Worm (Caenorhabditis elegans): ENCODE measurements around the gene ttc-17.

Gene ttc-17

DNA sequence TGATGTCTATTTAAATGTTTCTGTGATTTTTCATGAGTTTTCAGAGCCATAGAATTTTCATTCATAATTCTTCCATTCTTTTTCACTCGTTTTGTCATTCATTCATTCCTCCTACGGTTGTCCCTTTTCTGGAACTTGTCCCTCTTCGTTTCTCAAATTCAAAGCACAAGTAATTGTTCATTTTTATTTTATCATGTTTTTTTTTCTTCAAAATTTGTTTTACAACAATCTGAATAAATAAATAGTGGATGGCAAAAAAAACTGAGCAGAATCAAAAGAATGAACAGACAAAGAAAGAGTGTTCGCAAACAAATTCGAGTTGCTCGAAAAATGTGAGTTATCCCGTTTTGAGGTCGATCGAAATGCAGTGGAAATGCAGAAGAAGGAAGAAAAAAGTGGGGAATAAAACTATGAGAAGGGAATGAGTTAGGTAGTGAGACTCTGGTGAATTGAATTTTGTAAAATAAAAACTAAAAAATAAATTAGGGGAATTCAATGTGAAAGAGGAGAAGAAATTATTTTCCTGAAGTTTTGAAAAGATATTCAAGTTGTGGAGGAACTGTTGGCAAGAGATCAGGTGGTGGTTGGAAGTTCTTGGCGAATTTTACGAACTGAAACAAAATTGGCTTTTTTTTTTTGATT, 17.3 kb upstream of the ttc-17 start (continued):
- TF ChIP-seq elt-3 (tag; optimal IDR thresholded peaks at IDR 0.05) (peak in 1 of 6 experiments; percentile 20), C04F5.9 (tag; optimal IDR thresholded peaks at IDR 0.05) (no peak), alr-1 (tag; optimal IDR thresholded peaks at IDR 0.05; ENCODE audit: borderline replicate concordance) (no peak), nhr-77 (tag; optimal IDR thresholded peaks at IDR 0.05) (no peak), ceh-8 (GFP tag; optimal IDR thresholded peaks at IDR 0.05) (no peak), dsc-1 (tag; optimal IDR thresholded peaks at IDR 0.05) (no peak), ces-1 (GFP tag; optimal IDR thresholded peaks at IDR 0.05) (no peak), tbx-2 (tag; optimal IDR thresholded peaks at IDR 0.05) (no peak), fkh-4 (tag; optimal IDR thresholded peaks at IDR 0.05; ENCODE audit: borderline replicate concordance) (no peak), aly-2 (tag; optimal IDR thresholded peaks at IDR 0.05) (peak; percentile 97), snpc-4 (tag; optimal IDR thresholded peaks at IDR 0.05) (no peak), unc-98 (GFP tag; IDR thresholded peaks at IDR 0.05) (no peak), nhr-28 (tag; optimal IDR thresholded peaks at IDR 0.05) (no peak), isw-1 (GFP tag; IDR thresholded peaks at IDR 0.05) (no peak), nhr-20 (tag; optimal IDR thresholded peaks at IDR 0.05) (peak; percentile 48), lir-3 (tag; optimal IDR thresholded peaks at IDR 0.05; ENCODE audit: poor library complexity) (no peak), aha-1 (tag; optimal IDR thresholded peaks at IDR 0.05) (no peak), nhr-237 (tag; optimal IDR thresholded peaks at IDR 0.05) (no peak), xbp-1 (tag; optimal IDR thresholded peaks at IDR 0.05) (peak; percentile 1), C16A3.4 (tag; optimal IDR thresholded peaks at IDR 0.05) (no peak), pax-3 (tag; optimal IDR thresholded peaks at IDR 0.05) (no peak), mep-1 (tag; optimal IDR thresholded peaks at IDR 0.05) (peak; percentile 72), elt-2 (tag; optimal IDR thresholded peaks at IDR 0.05) (no peak), nhr-90 (tag; optimal IDR thresholded peaks at IDR 0.05; ENCODE audit: poor library complexity) (peak; percentile 38), mab-9 (GFP tag; IDR thresholded peaks at IDR 0.05) (no peak), nhr-76 (tag; optimal IDR thresholded peaks at IDR 0.05) (no peak), hlh-17 (GFP tag; optimal IDR thresholded peaks at IDR 0.05; ENCODE audit: borderline replicate concordance) (no peak), lin-35 (GFP tag; optimal IDR thresholded peaks at IDR 0.05) (no peak), irx-1 (tag; optimal IDR thresholded peaks at IDR 0.05) (no peak), swsn-7 (tag; optimal IDR thresholded peaks at IDR 0.05) (peak; percentile 32), unc-30 (tag; optimal IDR thresholded peaks at IDR 0.05) (no peak), egl-13 (tag; optimal IDR thresholded peaks at IDR 0.05) (no peak), lin-39 (tag; optimal IDR thresholded peaks at IDR 0.05) (no peak), mef-2 (tag; optimal IDR thresholded peaks at IDR 0.05) (no peak), lin-15B (tag; optimal IDR thresholded peaks at IDR 0.05) (no peak), unc-130 (tag; optimal IDR thresholded peaks at IDR 0.05) (no peak), hpl-2 (GFP tag; optimal IDR thresholded peaks at IDR 0.05) (no peak), egl-27 (tag; optimal IDR thresholded peaks at IDR 0.05) (no peak), vab-15 (tag; optimal IDR thresholded peaks at IDR 0.05) (no peak), fkh-8 (tag; optimal IDR thresholded peaks at IDR 0.05) (no peak), dpl-1 (GFP tag; optimal IDR thresholded peaks at IDR 0.05) (no peak), tlp-1 (tag; optimal IDR thresholded peaks at IDR 0.05) (no peak), grh-1 (GFP tag; IDR thresholded peaks at IDR 0.05) (no peak), pqm-1 (tag; optimal IDR thresholded peaks at IDR 0.05) (no peak), nhr-11 (tag; optimal IDR thresholded peaks at IDR 0.05) (no peak), ztf-4 (tag; optimal IDR thresholded peaks at IDR 0.05) (no peak), efl-3 (GFP tag; optimal IDR thresholded peaks at IDR 0.05) (no peak), blmp-1 (tag; optimal IDR thresholded peaks at IDR 0.05) (peak; percentile 17), C34B4.2 (tag; optimal IDR thresholded peaks at IDR 0.05) (no peak), nhr-84 (tag; optimal IDR thresholded peaks at IDR 0.05) (no peak), ceh-63 (GFP tag; optimal IDR thresholded peaks at IDR 0.05) (no peak), fos-1 (tag; optimal IDR thresholded peaks at IDR 0.05) (no peak), ceh-90 (tag; optimal IDR thresholded peaks at IDR 0.05) (no peak)

Measured in whole organism, L1 larva.